Fruit fly (Drosophila melanogaster) whole organism, embryonic: ENCODE data around the gene Pif1A.

Source experiments
- Bteb2 ChIP-seq: fragments of 200-800 bp; sonication (Bioruptor generic); optimal IDR thresholded peaks from 2 replicates; lab custom pipeline; 2016; ENCODE audit warnings: missing biosample characterization, missing genetic modification characterization
- CG10147 ChIP-seq: fragments of 200-800 bp; sonication (Bioruptor generic); optimal IDR thresholded peaks from 2 replicates; lab custom pipeline; 2019; ENCODE audit warnings: missing biosample characterization, mild to moderate bottlenecking, missing genetic modification characterization, moderate library complexity
- CG10979 ChIP-seq: fragments of 200-800 bp; sonication (Bioruptor generic); optimal IDR thresholded peaks from 2 replicates; lab custom pipeline; 2018; ENCODE audit warnings: missing biosample characterization, mild to moderate bottlenecking, missing genetic modification characterization, moderate library complexity
- CG11456 ChIP-seq: fragments of 200-800 bp; sonication (Bioruptor generic); IDR thresholded peaks from 3 replicates; pipeline ENCODE4 v1.3.6; 2022; ENCODE audit warnings: missing biosample characterization, missing genetic modification characterization
- CG11504 ChIP-seq: fragments of 200-800 bp; sonication (Bioruptor generic); optimal IDR thresholded peaks from 3 replicates; lab custom pipeline; 2019; ENCODE audit warnings: missing biosample characterization, mild to moderate bottlenecking, missing genetic modification characterization, moderate library complexity
- CG11723 ChIP-seq: fragments of 200-800 bp; sonication (Bioruptor generic); optimal IDR thresholded peaks from 2 replicates; lab custom pipeline; 2017; ENCODE audit warnings: missing biosample characterization, mild to moderate bottlenecking, missing genetic modification characterization
- CG12071 ChIP-seq: fragments of 200-800 bp; sonication (Bioruptor generic); optimal IDR thresholded peaks from 3 replicates; lab custom pipeline; 2018; ENCODE audit warnings: missing biosample characterization, mild to moderate bottlenecking, missing genetic modification characterization
- CG14860 ChIP-seq: fragments of 200-800 bp; sonication (Bioruptor generic); IDR thresholded peaks from 3 replicates; pipeline ENCODE4 v1.3.6; 2022; ENCODE audit warnings: missing biosample characterization, missing genetic modification characterization; ENCODE audit not compliant: partially characterized antibody
- CG15696 ChIP-seq: fragments of 200-800 bp; sonication (Bioruptor generic); optimal IDR thresholded peaks from 2 replicates; lab custom pipeline; 2019; ENCODE audit warnings: missing biosample characterization, mild to moderate bottlenecking, missing genetic modification characterization, moderate library complexity
- CG17829 ChIP-seq: fragments of 200-800 bp; optimal IDR thresholded peaks from 2 replicates; lab custom pipeline; 2019; ENCODE audit warnings: missing biosample characterization, mild to moderate bottlenecking, missing genetic modification characterization, moderate library complexity
- CG18476 ChIP-seq: fragments of 200-800 bp; sonication (Bioruptor generic); optimal IDR thresholded peaks from 2 replicates; lab custom pipeline; 2016; ENCODE audit warnings: missing biosample characterization, mild to moderate bottlenecking, missing genetic modification characterization
- CG3163 ChIP-seq: fragments of 200-800 bp; sonication (Bioruptor generic); optimal IDR thresholded peaks from 3 replicates; lab custom pipeline; 2016; ENCODE audit warnings: missing biosample characterization, missing genetic modification characterization
- CG4617 ChIP-seq: fragments of 200-800 bp; sonication (Bioruptor generic); optimal IDR thresholded peaks from 3 replicates; lab custom pipeline; 2016; ENCODE audit warnings: missing biosample characterization, missing genetic modification characterization, borderline replicate concordance
- CG4730 ChIP-seq: fragments of 200-800 bp; sonication (Bioruptor generic); IDR thresholded peaks from 2 replicates; pipeline ENCODE4 v1.3.6; 2022; ENCODE audit warnings: missing biosample characterization, missing genetic modification characterization
- CG6791 ChIP-seq: fragments of 200-800 bp; sonication (Bioruptor generic); IDR thresholded peaks from 3 replicates; pipeline ENCODE4 v1.3.6; 2022; ENCODE audit warnings: missing biosample characterization, missing genetic modification characterization; ENCODE audit not compliant: partially characterized antibody
- CG6813 ChIP-seq: fragments of 200-800 bp; sonication (Bioruptor generic); optimal IDR thresholded peaks from 2 replicates; lab custom pipeline; 2017; ENCODE audit warnings: missing biosample characterization, missing genetic modification characterization, mild to moderate bottlenecking, moderate library complexity, missing genetic modification reagents
- CG7372 ChIP-seq: fragments of 200-800 bp; sonication (Bioruptor generic); IDR thresholded peaks from 2 replicates; pipeline ENCODE4 v1.3.6; 2022; ENCODE audit warnings: missing biosample characterization, missing genetic modification characterization
- CG8359 ChIP-seq: fragments of 200-800 bp; sonication (Bioruptor generic); optimal IDR thresholded peaks from 2 replicates; lab custom pipeline; 2017; ENCODE audit warnings: missing biosample characterization, mild to moderate bottlenecking, missing genetic modification characterization, borderline replicate concordance
- CG9817 ChIP-seq: fragments of 200-800 bp; sonication (Bioruptor generic); optimal IDR thresholded peaks from 2 replicates; lab custom pipeline; 2018; ENCODE audit warnings: missing biosample characterization, mild to moderate bottlenecking, missing genetic modification characterization, moderate library complexity
- CTCF ChIP-seq: fragments of 200-800 bp; sonication (Bioruptor generic); optimal IDR thresholded peaks from 2 replicates; lab custom pipeline; 2017; ENCODE audit warnings: missing biosample characterization, mild to moderate bottlenecking, missing genetic modification characterization, moderate library complexity
- CrebB ChIP-seq: fragments of 200-800 bp; sonication (Bioruptor generic); optimal IDR thresholded peaks from 3 replicates; lab custom pipeline; 2018; ENCODE audit warnings: missing biosample characterization, mild to moderate bottlenecking, missing genetic modification characterization
- HLH4C ChIP-seq: fragments of 200-800 bp; sonication (Bioruptor generic); IDR thresholded peaks from 3 replicates; pipeline ENCODE4 v1.3.6; 2022; ENCODE audit warnings: missing biosample characterization, missing genetic modification characterization; ENCODE audit not compliant: partially characterized antibody
- Hand ChIP-seq: fragments of 200-800 bp; sonication (Bioruptor generic); optimal IDR thresholded peaks from 2 replicates; lab custom pipeline; 2017; ENCODE audit warnings: mild to moderate bottlenecking, missing biosample characterization, missing genetic modification reagents, missing genetic modification characterization
- Hmr ChIP-seq: fragments of 200-800 bp; sonication (Bioruptor generic); optimal IDR thresholded peaks from 3 replicates; lab custom pipeline; 2017; ENCODE audit warnings: mild to moderate bottlenecking, missing biosample characterization, missing genetic modification reagents, missing genetic modification characterization
- Hr3 ChIP-seq: fragments of 200-800 bp; sonication (Bioruptor generic); optimal IDR thresholded peaks from 3 replicates; lab custom pipeline; 2016; ENCODE audit warnings: missing biosample characterization, missing genetic modification characterization
- Nf-YB ChIP-seq: fragments of 200-800 bp; sonication (Bioruptor generic); optimal IDR thresholded peaks from 3 replicates; lab custom pipeline; 2019; ENCODE audit warnings: missing biosample characterization, mild to moderate bottlenecking, missing genetic modification characterization, moderate library complexity
- Optix ChIP-seq: fragments of 200-800 bp; sonication (Bioruptor generic); IDR thresholded peaks from 3 replicates; pipeline ENCODE4 v1.3.6; 2022; ENCODE audit warnings: missing biosample characterization, missing genetic modification characterization
- Trl ChIP-seq, 3 experiments: fragments of >200 bp in 2 of 3; fragments of 200-800 bp in 1 of 3; sonication (Bioruptor generic) in 1 of 3; optimal IDR thresholded peaks; 2 replicates in 1 of 3; 3 replicates in 2 of 3; lab custom pipeline; 2016 to 2017; ENCODE audit warnings: missing biosample characterization in 1 of 3, missing genetic modification characterization in 1 of 3
- YL-1 ChIP-seq: fragments of 200-800 bp; sonication (Bioruptor generic); optimal IDR thresholded peaks from 3 replicates; lab custom pipeline; 2017; ENCODE audit warnings: missing biosample characterization, mild to moderate bottlenecking, missing genetic modification characterization
- chinmo ChIP-seq: fragments of 200-800 bp; sonication (Bioruptor generic); IDR thresholded peaks from 4 replicates; pipeline ENCODE4 v1.3.6; 2022; ENCODE audit warnings: missing biosample characterization, missing genetic modification characterization; ENCODE audit not compliant: partially characterized antibody
- corto ChIP-seq: fragments of 200-800 bp; sonication (Bioruptor generic); optimal IDR thresholded peaks from 2 replicates; lab custom pipeline; 2016; ENCODE audit warnings: missing biosample characterization, mild to moderate bottlenecking, missing genetic modification characterization, moderate library complexity
- crol ChIP-seq: fragments of 200-800 bp; sonication (Bioruptor generic); IDR thresholded peaks from 2 replicates; pipeline ENCODE4 v1.3.6; 2022; ENCODE audit warnings: missing biosample characterization, missing genetic modification characterization
- crp ChIP-seq, 2 experiments: fragments of 200-800 bp; sonication (Bioruptor generic); optimal IDR thresholded peaks; 2 replicates in 1 of 2; 3 replicates in 1 of 2; lab custom pipeline; 2017; ENCODE audit warnings: missing biosample characterization in 2 of 2, missing genetic modification characterization in 2 of 2, mild to moderate bottlenecking in 1 of 2, moderate library complexity in 1 of 2
- dati ChIP-seq: fragments of 200-800 bp; sonication (Bioruptor generic); IDR thresholded peaks from 2 replicates; pipeline ENCODE4 v1.3.6; 2022; ENCODE audit warnings: missing biosample characterization, missing genetic modification characterization
- emc ChIP-seq: fragments of 200-800 bp; sonication (Bioruptor generic); optimal IDR thresholded peaks from 2 replicates; lab custom pipeline; 2016; ENCODE audit warnings: missing biosample characterization, missing genetic modification characterization
- ftz-f1 ChIP-seq: fragments of 200-800 bp; sonication (Bioruptor generic); optimal IDR thresholded peaks from 2 replicates; lab custom pipeline; 2016; ENCODE audit warnings: missing biosample characterization, missing genetic modification characterization
- gsb ChIP-seq: fragments of 200-800 bp; sonication (Bioruptor generic); IDR thresholded peaks from 2 replicates; pipeline ENCODE4 v1.3.6; 2022; ENCODE audit warnings: missing biosample characterization, missing genetic modification characterization
- hkb ChIP-seq, 2 experiments: fragments of 200-800 bp in 1 of 2; fragments of >200 bp in 1 of 2; sonication (Bioruptor generic) in 1 of 2; IDR thresholded peaks in 1 of 2; optimal IDR thresholded peaks in 1 of 2; 2 replicates each; pipeline versions ENCODE4 v1.3.6 to Lab custom; 2017 to 2022; ENCODE audit warnings: missing biosample characterization in 1 of 2, missing genetic modification characterization in 1 of 2
- jing ChIP-seq: fragments of 200-800 bp; sonication (Bioruptor generic); optimal IDR thresholded peaks from 2 replicates; lab custom pipeline; 2018; ENCODE audit warnings: missing biosample characterization, mild to moderate bottlenecking, missing genetic modification characterization
- sd ChIP-seq: fragments of 200-800 bp; sonication (Bioruptor generic); optimal IDR thresholded peaks from 3 replicates; lab custom pipeline; 2018; ENCODE audit warnings: missing biosample characterization, mild to moderate bottlenecking, missing genetic modification characterization, moderate library complexity
- seq ChIP-seq: fragments of 200-800 bp; sonication (Bioruptor generic); IDR thresholded peaks from 2 replicates; pipeline ENCODE4 v1.3.6; 2022; ENCODE audit warnings: missing biosample characterization, missing genetic modification characterization
- shn ChIP-seq: fragments of 200-800 bp; sonication (Bioruptor generic); optimal IDR thresholded peaks from 3 replicates; lab custom pipeline; 2016; ENCODE audit warnings: missing biosample characterization, missing genetic modification characterization
- sima ChIP-seq: fragments of 200-800 bp; sonication (Bioruptor generic); optimal IDR thresholded peaks from 2 replicates; lab custom pipeline; 2016; ENCODE audit warnings: missing biosample characterization, missing genetic modification characterization
- sna ChIP-seq: fragments of 200-800 bp; sonication (Bioruptor generic); IDR thresholded peaks from 2 replicates; pipeline ENCODE4 v1.3.6; 2022; ENCODE audit warnings: missing biosample characterization, missing genetic modification characterization; ENCODE audit not compliant: partially characterized antibody
- sr ChIP-seq: fragments of 200-800 bp; sonication (Bioruptor generic); IDR thresholded peaks from 3 replicates; pipeline ENCODE4 v1.3.6; 2022; ENCODE audit warnings: missing biosample characterization, missing genetic modification characterization
- tgo ChIP-seq: fragments of 200-800 bp; sonication (Bioruptor generic); IDR thresholded peaks from 3 replicates; pipeline ENCODE4 v1.3.6; 2022; ENCODE audit warnings: missing biosample characterization, missing genetic modification characterization
- trem ChIP-seq: fragments of 200-800 bp; optimal IDR thresholded peaks from 3 replicates; lab custom pipeline; 2019; ENCODE audit warnings: missing biosample characterization, mild to moderate bottlenecking, missing genetic modification characterization, moderate library complexity
- zf30C ChIP-seq: fragments of 200-800 bp; sonication (Bioruptor generic); optimal IDR thresholded peaks from 3 replicates; lab custom pipeline; 2018; ENCODE audit warnings: missing biosample characterization, mild to moderate bottlenecking, missing genetic modification characterization

Gene Pif1A

dm6 chr3R:8811323-8811936 is 10.5 kb upstream of the Pif1A start (continued):
- TF ChIP-seq CG9817 (tag; lab: Kevin White, UChicago) (peak; percentile 99), dati (GFP tag; lab: Robert Waterston, UW) (peak; percentile 94), CG15696 (tag; lab: Kevin White, UChicago) (peak; percentile 94), CrebB (tag; lab: Kevin White, UChicago) (peak; percentile 99), CG11723 (peak; percentile 97), Hmr (GFP tag; lab: Kevin White, UChicago) (peak; percentile 100), sr (GFP tag; lab: Robert Waterston, UW) (peak; percentile 94), HLH4C (GFP tag; lab: Robert Waterston, UW) (no peak), jing (GFP tag; lab: Kevin White, UChicago) (peak; percentile 99), crp (GFP tag; optimal IDR thresholded peaks at IDR 0.05; lab: Kevin White, UChicago) (peak; percentile 38 to 74), Optix (GFP tag; lab: Robert Waterston, UW) (peak; percentile 97), CG8359 (GFP tag; lab: Kevin White, UChicago) (peak; percentile 97), sna (GFP tag; lab: Robert Waterston, UW) (no peak), emc (peak; percentile 96), CG6791 (GFP tag; lab: Robert Waterston, UW) (no peak), CG10147 (GFP tag; lab: Kevin White, UChicago) (peak; percentile 99), CG18476 (GFP tag; lab: Kevin White, UChicago) (peak; percentile 97), trem (tag; lab: Kevin White, UChicago) (peak; percentile 94), chinmo (GFP tag; lab: Robert Waterston, UW) (peak; percentile 96), gsb (GFP tag; lab: Robert Waterston, UW) (peak; percentile 98), CG11456 (GFP tag; lab: Robert Waterston, UW) (peak; percentile 99), shn (GFP tag; lab: Kevin White, UChicago) (peak; percentile 97), CG14860 (GFP tag; lab: Robert Waterston, UW) (no peak), hkb (optimal IDR thresholded peaks at IDR 0.05; lab: Kevin White, UChicago) (no peak), hkb (GFP tag; IDR thresholded peaks at IDR 0.05; lab: Robert Waterston, UW) (peak; percentile 99), seq (GFP tag; lab: Robert Waterston, UW) (peak; percentile 99), sima (GFP tag; lab: Kevin White, UChicago) (peak; percentile 96), YL-1 (GFP tag; lab: Kevin White, UChicago) (peak; percentile 95), Nf-YB (GFP tag; lab: Kevin White, UChicago) (peak; percentile 89), CG12071 (GFP tag; lab: Kevin White, UChicago) (peak; percentile 99), CG10979 (peak; percentile 98), sd (tag; lab: Kevin White, UChicago) (peak; percentile 96), CG7372 (GFP tag; lab: Robert Waterston, UW) (peak; percentile 99), CG17829 (tag; lab: Kevin White, UChicago) (peak; percentile 99), ftz-f1 (peak; percentile 91), Hr3 (GFP tag; lab: Kevin White, UChicago) (peak; percentile 99), crol (peak; percentile 97), CG3163 (GFP tag; lab: Kevin White, UChicago) (peak; percentile 92), Bteb2 (GFP tag; lab: Kevin White, UChicago) (peak; percentile 99), CG4617 (peak; percentile 99), Trl (optimal IDR thresholded peaks at IDR 0.05; lab: Kevin White, UChicago) (no peak), Trl (GFP tag; optimal IDR thresholded peaks at IDR 0.05; lab: Kevin White, UChicago) (peak; percentile 99), zf30C (GFP tag; lab: Kevin White, UChicago) (peak; percentile 3), tgo (GFP tag; lab: Robert Waterston, UW) (peak; percentile 99), CG4730 (peak; percentile 98), CG6813 (GFP tag; lab: Kevin White, UChicago) (peak; percentile 98), corto (GFP tag; lab: Kevin White, UChicago) (peak; percentile 97), CTCF (GFP tag; lab: Kevin White, UChicago) (peak; percentile 75), Hand (GFP tag; lab: Kevin White, UChicago) (peak; percentile 98), CG11504 (tag; lab: Kevin White, UChicago) (peak; percentile 99)
